Fruit fly (Drosophila melanogaster): Measurements from ENCODE around the gene CycA.

Gene CycA

DNA sequence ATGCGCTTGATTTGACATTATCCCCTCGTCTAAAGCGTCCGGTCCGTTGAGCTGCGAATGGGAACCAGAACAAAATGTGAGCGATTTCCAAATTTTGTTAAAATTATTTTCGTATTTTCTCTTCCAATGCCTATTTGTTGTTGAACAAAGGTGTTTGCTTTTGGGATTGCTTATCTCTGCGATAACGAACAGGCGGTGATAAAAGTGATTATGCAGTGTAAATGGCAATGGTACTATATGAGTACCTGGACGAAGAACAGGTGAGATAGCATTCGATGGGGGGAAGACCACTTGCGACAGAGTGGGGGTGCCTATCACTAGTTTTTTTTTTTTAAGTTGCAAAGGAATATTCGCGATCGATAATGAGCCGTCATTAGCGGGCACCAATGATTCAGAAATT, 45.2 kb downstream of the CycA start:
- no peak for TF ChIP-seq CG17801 (GFP tag; optimal IDR thresholded peaks at IDR 0.05; ENCODE audit: partially characterized antibody)

DNA sequence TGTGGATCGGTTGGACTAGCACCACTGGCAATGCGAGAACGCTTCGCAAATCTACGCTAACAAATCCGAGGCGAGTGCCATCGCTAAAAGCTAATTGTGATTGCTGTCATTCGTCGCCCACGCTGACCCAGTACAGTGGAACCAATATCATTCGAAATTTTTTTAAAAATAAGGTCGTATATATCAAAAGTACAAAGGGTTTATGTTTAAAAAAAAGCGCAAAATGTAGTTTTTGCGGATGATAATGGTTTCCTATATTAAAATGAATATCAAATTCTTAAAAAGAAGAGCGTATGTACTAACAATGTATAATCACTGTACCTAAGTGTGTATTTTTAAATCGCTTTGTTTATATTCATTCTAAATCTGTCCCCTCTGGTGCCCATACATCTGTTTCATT, 48.1 kb downstream of the CycA start:
- TF ChIP-seq CG17801 (GFP tag; optimal IDR thresholded peaks at IDR 0.05; ENCODE audit: partially characterized antibody) = no peak

DNA sequence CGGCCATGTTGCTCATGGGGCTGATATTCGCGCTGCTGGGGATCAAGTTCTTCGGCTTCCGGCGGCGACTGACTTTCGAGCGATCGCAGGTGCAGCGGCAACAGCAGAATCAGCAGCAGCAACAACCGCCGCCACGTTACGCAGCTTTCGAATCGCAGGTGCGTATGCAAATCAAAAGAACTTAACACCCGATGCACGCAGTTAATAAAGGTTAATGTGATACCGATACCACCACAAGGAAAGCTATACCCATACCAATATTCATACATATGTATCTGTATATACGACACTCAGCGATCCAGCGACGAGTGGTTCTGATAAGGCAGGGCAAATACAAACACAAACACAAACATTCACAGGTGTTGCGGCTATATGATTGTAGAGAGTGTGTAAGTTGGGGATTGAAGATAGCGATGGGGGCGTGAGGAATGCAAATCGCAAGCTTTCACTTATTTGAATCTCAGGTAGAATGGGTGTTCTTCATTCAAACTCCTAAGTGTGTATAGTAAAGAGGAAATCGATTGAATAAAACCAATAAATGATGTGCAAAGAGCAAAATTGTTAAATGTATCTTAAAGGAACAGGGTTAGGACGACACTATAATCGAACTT, 55.9 kb downstream of the CycA start:
- peak; percentile 23 for TF ChIP-seq CG17801 (GFP tag; optimal IDR thresholded peaks at IDR 0.05; ENCODE audit: partially characterized antibody)

DNA sequence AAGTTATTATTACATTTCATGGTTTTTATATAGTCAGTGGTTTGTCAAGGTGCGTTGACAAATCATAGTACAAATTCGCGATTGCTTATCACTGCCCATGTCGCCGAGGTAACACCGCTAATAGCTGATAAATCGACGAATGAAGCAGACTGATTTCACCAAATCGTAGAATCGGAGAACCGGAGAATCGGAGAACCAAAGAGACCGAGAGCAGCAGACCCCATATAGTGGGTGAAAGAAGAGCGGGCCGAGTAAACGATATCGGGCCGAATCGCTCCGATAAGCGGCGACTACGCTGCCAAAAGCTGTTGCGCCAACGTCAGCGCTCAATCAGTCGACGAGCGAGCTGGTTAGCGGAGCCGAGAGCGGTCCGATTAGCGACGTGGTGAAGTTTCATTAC, 56.6 kb downstream of the CycA start, which contains the start of gene CG14131:
CG14131 (plus strand) TSS at position 343 of the 400 bp plus-strand sequence.
- no peak for TF ChIP-seq CG17801 (GFP tag; optimal IDR thresholded peaks at IDR 0.05; ENCODE audit: partially characterized antibody)

Data from ovary, adult (tissue).